Worm (Caenorhabditis elegans) whole organism, mixed stage, embryonic: Measurements from ENCODE around the gene F11A5.18.

Experiments used
- blmp-1 ChIP-seq: fragments of 150-350 bp; optimal IDR thresholded peaks from 2 replicates; lab custom pipeline; 2014; ENCODE audit warnings: missing biosample characterization, missing genetic modification characterization
- drap-1 ChIP-seq: fragments of 200-800 bp; sonication (Bioruptor generic); optimal IDR thresholded peaks from 3 replicates; lab custom pipeline; 2018; ENCODE audit warnings: mild to moderate bottlenecking, missing genetic modification characterization, missing compliant biosample characterization
- nhr-12 ChIP-seq: fragments of 150-350 bp; optimal IDR thresholded peaks from 2 replicates; lab custom pipeline; 2014; ENCODE audit warnings: missing biosample characterization, missing genetic modification characterization
- nhr-237 ChIP-seq: fragments of 150-350 bp; optimal IDR thresholded peaks from 2 replicates; lab custom pipeline; 2014; ENCODE audit warnings: missing biosample characterization, missing genetic modification characterization
- snpc-4 ChIP-seq: fragments of 150-350 bp; optimal IDR thresholded peaks from 2 replicates; lab custom pipeline; 2014; ENCODE audit warnings: missing biosample characterization, missing genetic modification characterization
- unc-39 ChIP-seq: fragments of 150-350 bp; optimal IDR thresholded peaks from 2 replicates; lab custom pipeline; 2014; ENCODE audit warnings: missing biosample characterization, missing genetic modification characterization
- unc-62 ChIP-seq: fragments of 150-350 bp; optimal IDR thresholded peaks from 2 replicates; lab custom pipeline; 2014; ENCODE audit warnings: missing biosample characterization, missing genetic modification reagents, missing genetic modification characterization

ce11 chrV:16226581-16226980 is 23.9 kb downstream of the F11A5.18 start, which contains the start of gene F11A5.13:
- TF ChIP-seq snpc-4 (tag; lab: Kevin White, UChicago) (no peak), nhr-237 (tag; lab: Kevin White, UChicago) (no peak), blmp-1 (tag; lab: Kevin White, UChicago) (no peak), unc-62 (GFP tag; lab: Kevin White, UChicago) (no peak), unc-39 (no peak), drap-1 (GFP tag; lab: Kevin White, UChicago) (no peak), nhr-12 (tag; lab: Kevin White, UChicago) (no peak)
